Fruit fly (Drosophila melanogaster): Measurements from ENCODE around the gene CG31955.

CG31955 gene

dm6 chr2L:3737003-3737662 lies 24.2 kb upstream of the CG31955 start (continued):
- TF ChIP-seq CG12942 (GFP tag; optimal IDR thresholded peaks at IDR 0.05) (no peak), CG4854 (GFP tag; optimal IDR thresholded peaks at IDR 0.05) (no peak), Eip74EF (GFP tag; optimal IDR thresholded peaks at IDR 0.05) (no peak), CG18599 (GFP tag; optimal IDR thresholded peaks at IDR 0.05) (peak; percentile 24), Gug (GFP tag; IDR thresholded peaks at IDR 0.05) (no peak), Med (GFP tag) (peak; percentile 12), PHDP (tag; optimal IDR thresholded peaks at IDR 0.05) (peak; percentile 13), CG16863 (GFP tag; optimal IDR thresholded peaks at IDR 0.05) (no peak), kni (GFP tag; optimal IDR thresholded peaks at IDR 0.05) (no peak), Myb (GFP tag; optimal IDR thresholded peaks at IDR 0.05) (no peak), Optix (GFP tag; IDR thresholded peaks at IDR 0.05) (no peak), CG7556 (GFP tag; optimal IDR thresholded peaks at IDR 0.05) (peak; percentile 43), salm (tag; optimal IDR thresholded peaks at IDR 0.05) (no peak), Scr (GFP tag; IDR thresholded peaks at IDR 0.05; ENCODE audit: partially characterized antibody) (no peak), ERR (GFP tag; optimal IDR thresholded peaks at IDR 0.05) (no peak), al (GFP tag; IDR thresholded peaks at IDR 0.05) (no peak), CG5180 (GFP tag; optimal IDR thresholded peaks at IDR 0.05) (no peak), CG7745 (tag; optimal IDR thresholded peaks at IDR 0.05) (no peak), Spps (tag; optimal IDR thresholded peaks at IDR 0.05) (no peak), chm (GFP tag; IDR thresholded peaks at IDR 0.05) (no peak), hbn (GFP tag; IDR thresholded peaks at IDR 0.05; ENCODE audit: partially characterized antibody) (no peak), CG18619 (GFP tag; optimal IDR thresholded peaks at IDR 0.05) (no peak), Chrac-16 (GFP tag; optimal IDR thresholded peaks at IDR 0.05) (no peak), CG3726 (GFP tag; IDR thresholded peaks at IDR 0.05) (no peak), CG12071 (GFP tag; optimal IDR thresholded peaks at IDR 0.05) (no peak), da (GFP tag; optimal IDR thresholded peaks at IDR 0.05) (no peak), CG12391 (tag; optimal IDR thresholded peaks at IDR 0.05) (no peak), sens (GFP tag) (peak; percentile 42), gem (tag; optimal IDR thresholded peaks at IDR 0.05) (peak; percentile 53), gce (GFP tag; IDR thresholded peaks at IDR 0.05) (no peak), E2f1 (GFP tag; IDR thresholded peaks at IDR 0.05) (no peak), CG17612 (GFP tag; IDR thresholded peaks at IDR 0.05) (no peak), CG6254 (GFP tag; optimal IDR thresholded peaks at IDR 0.05) (no peak), trem (tag; optimal IDR thresholded peaks at IDR 0.05) (no peak), tup (GFP tag; optimal IDR thresholded peaks at IDR 0.05) (no peak), CG11696 (GFP tag; IDR thresholded peaks at IDR 0.05) (peak; percentile 55; the same call in 1 of the 2 replicates), CG4404 (GFP tag; IDR thresholded peaks at IDR 0.05) (no peak), jumu (GFP tag; optimal IDR thresholded peaks at IDR 0.05) (no peak), ab (GFP tag; optimal IDR thresholded peaks at IDR 0.05) (no peak), Hr39 (optimal IDR thresholded peaks at IDR 0.05) (no peak), CG32767 (GFP tag; IDR thresholded peaks at IDR 0.05) (no peak), vfl (GFP tag; optimal IDR thresholded peaks at IDR 0.05) (no peak), MTF-1 (GFP tag; optimal IDR thresholded peaks at IDR 0.05; ENCODE audit: borderline replicate concordance) (no peak), scrt (GFP tag; optimal IDR thresholded peaks at IDR 0.05) (no peak), ara (GFP tag; IDR thresholded peaks at IDR 0.05) (no peak), stc (GFP tag; IDR thresholded peaks at IDR 0.05) (no peak), Hr3 (GFP tag; optimal IDR thresholded peaks at IDR 0.05) (peak; percentile 3), Opbp (GFP tag; IDR thresholded peaks at IDR 0.05; ENCODE audit: partially characterized antibody) (no peak), CG15269 (tag; optimal IDR thresholded peaks at IDR 0.05) (peak; percentile 1), CG13287 (GFP tag; IDR thresholded peaks at IDR 0.05; ENCODE audit: partially characterized antibody) (no peak), CG10431 (GFP tag; optimal IDR thresholded peaks at IDR 0.05) (no peak)

All from whole organism, embryonic.